Fruit fly (Drosophila melanogaster) whole organism, embryonic: ENCODE data around the gene ps.

Experiments used
- Abd-B ChIP-seq: fragments of 200-800 bp; sonication (Bioruptor generic); optimal IDR thresholded peaks from 2 replicates; lab custom pipeline; 2018; ENCODE audit warnings: missing biosample characterization, mild to moderate bottlenecking, missing genetic modification characterization, moderate library complexity
- CG11560 ChIP-seq: fragments of 200-800 bp; sonication (Bioruptor generic); IDR thresholded peaks from 3 replicates; pipeline ENCODE4 v1.3.6; 2022; ENCODE audit warnings: missing biosample characterization, missing genetic modification characterization
- CG14710 ChIP-seq: fragments of 200-800 bp; sonication (Bioruptor generic); optimal IDR thresholded peaks from 3 replicates; lab custom pipeline; 2019; ENCODE audit warnings: missing biosample characterization, mild to moderate bottlenecking, missing genetic modification characterization, moderate library complexity
- CG1529 ChIP-seq: fragments of 200-800 bp; sonication (Bioruptor generic); optimal IDR thresholded peaks from 3 replicates; lab custom pipeline; 2018; ENCODE audit warnings: missing biosample characterization, missing genetic modification characterization
- CG15696 ChIP-seq: fragments of 200-800 bp; sonication (Bioruptor generic); optimal IDR thresholded peaks from 2 replicates; lab custom pipeline; 2019; ENCODE audit warnings: missing biosample characterization, mild to moderate bottlenecking, missing genetic modification characterization, moderate library complexity
- CG17328 ChIP-seq: fragments of 200-800 bp; sonication (Bioruptor generic); IDR thresholded peaks from 2 replicates; pipeline ENCODE4 v1.3.6; 2022; ENCODE audit warnings: missing biosample characterization, missing genetic modification characterization
- CG17912 ChIP-seq: fragments of 200-800 bp; sonication (Bioruptor generic); optimal IDR thresholded peaks from 2 replicates; lab custom pipeline; 2018; ENCODE audit warnings: missing biosample characterization, mild to moderate bottlenecking, missing genetic modification characterization
- CG2199 ChIP-seq: fragments of 200-800 bp; sonication (Bioruptor generic); IDR thresholded peaks from 3 replicates; pipeline ENCODE4 v1.3.6; 2022; ENCODE audit warnings: missing biosample characterization, missing genetic modification characterization
- CG31441 ChIP-seq: fragments of 200-800 bp; sonication (Bioruptor generic); IDR thresholded peaks from 2 replicates; pipeline ENCODE4 v1.3.6; 2022; ENCODE audit warnings: missing biosample characterization, missing genetic modification characterization
- CG3163 ChIP-seq: fragments of 200-800 bp; sonication (Bioruptor generic); optimal IDR thresholded peaks from 3 replicates; lab custom pipeline; 2016; ENCODE audit warnings: missing biosample characterization, missing genetic modification characterization
- CG34376 ChIP-seq: fragments of 200-800 bp; sonication (Bioruptor generic); optimal IDR thresholded peaks from 2 replicates; lab custom pipeline; 2018; ENCODE audit warnings: missing biosample characterization, mild to moderate bottlenecking, missing genetic modification characterization
- CG42726 ChIP-seq: fragments of 200-800 bp; sonication (Bioruptor generic); IDR thresholded peaks from 2 replicates; pipeline ENCODE4 v1.3.6; 2022; ENCODE audit warnings: missing biosample characterization, missing genetic modification characterization; ENCODE audit not compliant: partially characterized antibody
- CG4360 ChIP-seq: fragments of 200-800 bp; sonication (Bioruptor generic); IDR thresholded peaks from 2 replicates; pipeline ENCODE4 v1.3.6; 2022; ENCODE audit warnings: missing biosample characterization, missing genetic modification characterization
- CG6175 ChIP-seq: fragments of 200-800 bp; sonication (Bioruptor generic); IDR thresholded peaks from 3 replicates; pipeline ENCODE4 v1.3.6; 2022; ENCODE audit warnings: missing biosample characterization, missing genetic modification characterization
- CG7372 ChIP-seq: fragments of 200-800 bp; sonication (Bioruptor generic); IDR thresholded peaks from 2 replicates; pipeline ENCODE4 v1.3.6; 2022; ENCODE audit warnings: missing biosample characterization, missing genetic modification characterization
- CG7556 ChIP-seq: fragments of 200-800 bp; sonication (Bioruptor generic); optimal IDR thresholded peaks from 2 replicates; lab custom pipeline; 2017; ENCODE audit warnings: missing biosample characterization, mild to moderate bottlenecking, missing genetic modification characterization
- CG8765 ChIP-seq: fragments of 200-800 bp; sonication (Bioruptor generic); IDR thresholded peaks from 2 replicates; pipeline ENCODE4 v1.3.6; 2022; ENCODE audit warnings: missing biosample characterization, missing genetic modification characterization
- CG8944 ChIP-seq: fragments of 200-800 bp; sonication (Bioruptor generic); optimal IDR thresholded peaks from 3 replicates; lab custom pipeline; 2016; ENCODE audit warnings: missing biosample characterization, missing genetic modification characterization
- CG9932 ChIP-seq: fragments of 200-800 bp; sonication (Bioruptor generic); IDR thresholded peaks from 2 replicates; pipeline ENCODE4 v1.3.6; 2022; ENCODE audit warnings: missing biosample characterization, missing genetic modification characterization
- CoRest ChIP-seq: fragments of 200-800 bp; sonication (Bioruptor generic); optimal IDR thresholded peaks from 3 replicates; lab custom pipeline; 2018; ENCODE audit warnings: missing biosample characterization, mild to moderate bottlenecking, missing genetic modification characterization, moderate library complexity
- Doc3 ChIP-seq: fragments of 200-800 bp; sonication (Bioruptor generic); IDR thresholded peaks from 3 replicates; pipeline ENCODE4 v1.3.6; 2022; ENCODE audit warnings: missing biosample characterization, missing genetic modification characterization; ENCODE audit not compliant: partially characterized antibody
- H2.0 ChIP-seq: fragments of 200-800 bp; sonication (Bioruptor generic); IDR thresholded peaks from 2 replicates; pipeline ENCODE4 v1.3.6; 2022; ENCODE audit warnings: missing biosample characterization, missing genetic modification characterization
- Hmr ChIP-seq: fragments of 200-800 bp; sonication (Bioruptor generic); optimal IDR thresholded peaks from 3 replicates; lab custom pipeline; 2017; ENCODE audit warnings: mild to moderate bottlenecking, missing biosample characterization, missing genetic modification reagents, missing genetic modification characterization
- Kr ChIP-seq: fragments of 200-800 bp; sonication (Bioruptor generic); optimal IDR thresholded peaks from 2 replicates; lab custom pipeline; 2017; ENCODE audit warnings: missing biosample characterization, mild to moderate bottlenecking, missing genetic modification characterization
- Lim3 ChIP-seq: fragments of 200-800 bp; sonication (Bioruptor generic); IDR thresholded peaks from 2 replicates; pipeline ENCODE4 v1.3.6; 2022; ENCODE audit warnings: missing biosample characterization, missing genetic modification characterization
- Mes4 ChIP-seq: fragments of 200-800 bp; sonication (Bioruptor generic); optimal IDR thresholded peaks from 2 replicates; lab custom pipeline; 2016; ENCODE audit warnings: missing biosample characterization, missing genetic modification characterization
- NFAT ChIP-seq: fragments of 200-800 bp; sonication (Bioruptor generic); IDR thresholded peaks from 2 replicates; pipeline ENCODE4 v1.3.6; 2022; ENCODE audit warnings: missing biosample characterization, missing genetic modification characterization
- Sry-δ ChIP-seq: fragments of 200-800 bp; sonication (Bioruptor generic); optimal IDR thresholded peaks from 2 replicates; lab custom pipeline; 2016; ENCODE audit warnings: missing biosample characterization, missing genetic modification characterization
- TFAM ChIP-seq: fragments of 200-800 bp; sonication (Bioruptor generic); optimal IDR thresholded peaks from 2 replicates; lab custom pipeline; 2017; ENCODE audit warnings: missing biosample characterization, missing genetic modification characterization, inconsistent platforms
- chn ChIP-seq: fragments of 200-800 bp; sonication (Bioruptor generic); optimal IDR thresholded peaks from 2 replicates; lab custom pipeline; 2016; ENCODE audit warnings: missing biosample characterization, missing genetic modification characterization
- croc ChIP-seq: fragments of 200-800 bp; sonication (Bioruptor generic); conservative IDR thresholded peaks from 3 replicates; pipeline ENCODE4 v1.3.6; 2022; ENCODE audit warnings: missing biosample characterization, missing genetic modification characterization
- dati ChIP-seq: fragments of 200-800 bp; sonication (Bioruptor generic); IDR thresholded peaks from 2 replicates; pipeline ENCODE4 v1.3.6; 2022; ENCODE audit warnings: missing biosample characterization, missing genetic modification characterization
- emc ChIP-seq: fragments of 200-800 bp; sonication (Bioruptor generic); optimal IDR thresholded peaks from 2 replicates; lab custom pipeline; 2016; ENCODE audit warnings: missing biosample characterization, missing genetic modification characterization
- jumu ChIP-seq: fragments of 200-800 bp; sonication (Bioruptor generic); optimal IDR thresholded peaks from 3 replicates; lab custom pipeline; 2016; ENCODE audit warnings: missing biosample characterization, missing genetic modification characterization
- knrl ChIP-seq: fragments of 200-800 bp; sonication (Bioruptor generic); IDR thresholded peaks from 3 replicates; pipeline ENCODE4 v1.3.6; 2022; ENCODE audit warnings: missing biosample characterization, missing genetic modification characterization; ENCODE audit not compliant: partially characterized antibody
- lbe ChIP-seq: fragments of 200-800 bp; sonication (Bioruptor generic); optimal IDR thresholded peaks from 2 replicates; lab custom pipeline; 2016; ENCODE audit warnings: missing biosample characterization, mild to moderate bottlenecking, missing genetic modification characterization
- lilli ChIP-seq: fragments of 200-800 bp; sonication (Bioruptor generic); optimal IDR thresholded peaks from 3 replicates; lab custom pipeline; 2016; ENCODE audit warnings: missing biosample characterization, missing genetic modification characterization
- lola ChIP-seq, 3 experiments: fragments of >200 bp in 2 of 3; fragments of 200-800 bp in 1 of 3; sonication (Bioruptor generic) in 1 of 3; optimal IDR thresholded peaks; 2 replicates each; lab custom pipeline; 2017 to 2019; ENCODE audit warnings: missing biosample characterization in 3 of 3, missing genetic modification characterization in 3 of 3, mild to moderate bottlenecking in 1 of 3, moderate library complexity in 1 of 3
- mirr ChIP-seq: fragments of 200-800 bp; sonication (Bioruptor generic); optimal IDR thresholded peaks from 3 replicates; lab custom pipeline; 2018; ENCODE audit warnings: missing biosample characterization, mild to moderate bottlenecking, missing genetic modification characterization
- pb ChIP-seq: fragments of 200-800 bp; sonication (Bioruptor generic); optimal IDR thresholded peaks from 3 replicates; lab custom pipeline; 2016; ENCODE audit warnings: missing biosample characterization, missing genetic modification characterization
- ranshi ChIP-seq: fragments of 200-800 bp; sonication (Bioruptor generic); IDR thresholded peaks from 2 replicates; pipeline ENCODE4 v1.3.6; 2022; ENCODE audit warnings: missing biosample characterization, missing genetic modification characterization
- sc ChIP-seq, 3 experiments: fragments of >200 bp in 2 of 3; fragments of 200-800 bp in 1 of 3; sonication (Bioruptor generic) in 1 of 3; optimal IDR thresholded peaks; 2 replicates in 2 of 3; 3 replicates in 1 of 3; lab custom pipeline; 2017; ENCODE audit warnings: mild to moderate bottlenecking in 1 of 3, missing biosample characterization in 1 of 3, missing genetic modification characterization in 1 of 3, missing genetic modification reagents in 1 of 3
- sd ChIP-seq: fragments of 200-800 bp; sonication (Bioruptor generic); optimal IDR thresholded peaks from 3 replicates; lab custom pipeline; 2018; ENCODE audit warnings: missing biosample characterization, mild to moderate bottlenecking, missing genetic modification characterization, moderate library complexity
- sens-2 ChIP-seq: fragments of 200-800 bp; sonication (Bioruptor generic); IDR thresholded peaks from 2 replicates; pipeline ENCODE4 v1.3.6; 2022; ENCODE audit warnings: missing biosample characterization, missing genetic modification characterization
- so ChIP-seq: fragments of 200-800 bp; sonication (Bioruptor generic); IDR thresholded peaks from 3 replicates; pipeline ENCODE4 v1.3.6; 2022; ENCODE audit warnings: missing biosample characterization, missing genetic modification characterization
- ttk ChIP-seq: fragments of 200-800 bp; sonication (Bioruptor generic); IDR thresholded peaks from 2 replicates; pipeline ENCODE4 v2.1.2; 2022; ENCODE audit warnings: missing biosample characterization, missing genetic modification characterization
- tup ChIP-seq: fragments of 200-800 bp; sonication (Bioruptor generic); optimal IDR thresholded peaks from 2 replicates; lab custom pipeline; 2016; ENCODE audit warnings: missing biosample characterization, mild to moderate bottlenecking, missing genetic modification characterization, moderate library complexity

ps gene

DNA sequence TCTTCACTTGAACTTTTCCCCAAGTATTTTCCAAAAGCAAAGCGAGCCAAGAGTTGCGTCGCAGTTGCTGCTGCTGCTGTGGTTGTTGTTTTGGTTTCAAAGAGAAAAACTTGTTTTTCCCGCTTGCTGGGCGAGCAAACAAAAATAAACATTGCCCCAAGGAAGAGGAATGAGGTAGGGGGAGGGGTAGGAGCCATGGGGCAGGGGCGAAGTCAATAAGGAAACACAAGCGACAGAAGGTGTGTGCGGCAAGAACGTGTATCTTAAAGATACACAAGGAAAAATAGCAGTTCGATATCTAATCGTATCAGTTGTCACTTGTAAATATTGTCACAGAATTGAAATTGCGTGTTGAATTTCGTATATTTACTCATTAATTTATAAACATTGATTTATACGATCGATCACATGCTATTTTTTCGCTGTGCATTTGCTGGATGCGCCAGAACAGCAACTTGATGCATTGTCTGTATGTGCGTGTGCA, 24.2 kb upstream of the ps start (continued):
- TF ChIP-seq CG9932 (peak; percentile 15; the same call in 1 of the 2 replicates), TFAM (GFP tag; lab: Kevin White, UChicago) (peak; percentile 48), CG17912 (GFP tag; lab: Kevin White, UChicago) (no peak), sd (tag; lab: Kevin White, UChicago) (peak; percentile 52), CG7556 (GFP tag; lab: Kevin White, UChicago) (peak; percentile 66), knrl (GFP tag; lab: Robert Waterston, UW) (0 out of 3 replicates have a peak, but pooled peaks have one; percentile 14), Doc3 (GFP tag; lab: Robert Waterston, UW) (no peak)

- TF ChIP-seq lilli (GFP tag; lab: Kevin White, UChicago), result peak; percentile 39
- TF ChIP-seq lbe (GFP tag; lab: Kevin White, UChicago), result peak; percentile 19
- TF ChIP-seq Sry-δ, result no peak
- TF ChIP-seq croc (GFP tag; lab: Robert Waterston, UW), result no peak
- TF ChIP-seq CG1529 (GFP tag; lab: Kevin White, UChicago), result peak; percentile 35
- TF ChIP-seq CG15696 (tag; lab: Kevin White, UChicago), result no peak
- TF ChIP-seq ttk (GFP tag; lab: Robert Waterston, UW), result no peak
- TF ChIP-seq CG14710, result no peak
- TF ChIP-seq CG6175 (GFP tag; lab: Robert Waterston, UW), result no peak
- TF ChIP-seq CG31441, result no peak; the same call in 1 of the 2 replicates
- TF ChIP-seq CG2199, result no peak
- no peak for TF ChIP-seq Kr
- TF ChIP-seq CG8944 (GFP tag; lab: Kevin White, UChicago), result peak; percentile 21
- peak; percentile 54 for TF ChIP-seq mirr (GFP tag; lab: Kevin White, UChicago)
- TF ChIP-seq sc (optimal IDR thresholded peaks at IDR 0.05; lab: Kevin White, UChicago), result no peak
- no peak for TF ChIP-seq sc (GFP tag; optimal IDR thresholded peaks at IDR 0.05; lab: Kevin White, UChicago)
- no peak for TF ChIP-seq jumu (GFP tag; lab: Kevin White, UChicago)
- no peak for TF ChIP-seq CG8765 (GFP tag; lab: Robert Waterston, UW)
- TF ChIP-seq sens-2, result no peak
- TF ChIP-seq Lim3 (GFP tag; lab: Robert Waterston, UW), result no peak
- no peak for TF ChIP-seq emc
- no peak for TF ChIP-seq CG11560 (tag; lab: Robert Waterston, UW)
- TF ChIP-seq H2.0, result 0 out of 2 replicates have a peak, but pooled peaks have one; percentile 27
- TF ChIP-seq TFAM (GFP tag; lab: Kevin White, UChicago), result no peak
- peak; percentile 36 for TF ChIP-seq pb (GFP tag; lab: Kevin White, UChicago)
- TF ChIP-seq CoRest (tag; lab: Kevin White, UChicago), result no peak
- 0 out of 2 replicates have a peak, but pooled peaks have one; percentile 12 for TF ChIP-seq dati (GFP tag; lab: Robert Waterston, UW)
- TF ChIP-seq ranshi (GFP tag; lab: Robert Waterston, UW), result peak; percentile 8; the same call in 1 of the 2 replicates
- no peak for TF ChIP-seq tup (GFP tag; lab: Kevin White, UChicago)
- TF ChIP-seq CG7372 (GFP tag; lab: Robert Waterston, UW), result 0 out of 2 replicates have a peak, but pooled peaks have one; percentile 37
- no peak for TF ChIP-seq chn (GFP tag; lab: Kevin White, UChicago)
- TF ChIP-seq CG3163 (GFP tag; lab: Kevin White, UChicago), result peak; percentile 48
- TF ChIP-seq NFAT (GFP tag; lab: Robert Waterston, UW), result peak; percentile 68
- TF ChIP-seq CG17328 (GFP tag; lab: Robert Waterston, UW), result 0 out of 2 replicates have a peak, but pooled peaks have one; percentile 9
- no peak for TF ChIP-seq lola (GFP tag; optimal IDR thresholded peaks at IDR 0.05; lab: Kevin White, UChicago)
- peak; percentile 82; the same call in 1 of the 2 replicates for TF ChIP-seq CG42726 (GFP tag; lab: Robert Waterston, UW)
- TF ChIP-seq CG34376 (GFP tag; lab: Kevin White, UChicago), result peak; percentile 76
- peak; percentile 39 for TF ChIP-seq Hmr (GFP tag; lab: Kevin White, UChicago)
- TF ChIP-seq Mes4 (GFP tag; lab: Kevin White, UChicago), result peak; percentile 26
- TF ChIP-seq CG4360 (GFP tag; lab: Robert Waterston, UW), result no peak; the same call in 1 of the 2 replicates
- no peak for TF ChIP-seq Abd-B
- TF ChIP-seq so, result peak; percentile 63; the same call in 2 of the 3 replicates
Observed at dm6 chr3R:9394385-9395042, 23.2 kb upstream of the ps start, which contains the start of gene FER. FER (minus strand) TSS chr3R:9394546.
